Worm (Caenorhabditis elegans) whole organism, young adult: ENCODE measurements around the gene xpf-1.

ENCODE experiments used
- B0019.2 ChIP-seq: fragments of 200-800 bp; sonication (Bioruptor generic); conservative IDR thresholded peaks from 2 replicates; pipeline ENCODE4 v1.3.6; 2022; ENCODE audit warnings: missing genetic modification reagents, missing genetic modification characterization, missing compliant biosample characterization
- C17E4.6 ChIP-seq: fragments of 200-800 bp; sonication (Bioruptor generic); IDR thresholded peaks from 2 replicates; pipeline ENCODE4 v1.3.6; 2022; ENCODE audit warnings: missing genetic modification reagents, missing genetic modification characterization, missing compliant biosample characterization
- D2030.7 ChIP-seq: fragments of 200-800 bp; sonication (Bioruptor generic); IDR thresholded peaks from 2 replicates; pipeline ENCODE4 v1.3.6; 2022; ENCODE audit warnings: missing genetic modification reagents, missing genetic modification characterization, missing compliant biosample characterization
- F49E8.2 ChIP-seq: sonication (generic microtip); optimal IDR thresholded peaks from 3 replicates; lab custom pipeline; 2017; ENCODE audit warnings: missing genetic modification characterization, mild to moderate bottlenecking, missing compliant biosample characterization, antibody characterized with exemption, moderate library complexity; ENCODE audit not compliant: insufficient read depth
- K12H6.12 ChIP-seq: fragments of 200-800 bp; sonication (Bioruptor generic); optimal IDR thresholded peaks from 2 replicates; lab custom pipeline; 2018; ENCODE audit warnings: mild to moderate bottlenecking, missing genetic modification characterization, missing compliant biosample characterization
- T07F8.4 ChIP-seq: sonication (generic microtip); optimal IDR thresholded peaks from 2 replicates; lab custom pipeline; 2016; ENCODE audit warnings: mild to moderate bottlenecking, missing genetic modification characterization, moderate library complexity, missing compliant biosample characterization
- Y67H2A.10 ChIP-seq: fragments of 200-800 bp; sonication (Bioruptor generic); conservative IDR thresholded peaks from 2 replicates; pipeline ENCODE4 v1.3.6; 2022; ENCODE audit warnings: missing genetic modification reagents, missing genetic modification characterization, missing compliant biosample characterization
- aptf-2 ChIP-seq: fragments of 200-800 bp; sonication (Bioruptor generic); conservative IDR thresholded peaks from 2 replicates; pipeline ENCODE4 v1.3.6; 2022; ENCODE audit warnings: missing genetic modification reagents, missing genetic modification characterization, missing compliant biosample characterization
- attf-3 ChIP-seq: fragments of 200-800 bp; sonication (Bioruptor generic); conservative IDR thresholded peaks from 2 replicates; pipeline ENCODE4 v1.3.6; 2022; ENCODE audit warnings: missing genetic modification reagents, missing genetic modification characterization, missing compliant biosample characterization
- attf-5 ChIP-seq: fragments of 200-800 bp; sonication (Bioruptor generic); optimal IDR thresholded peaks from 2 replicates; lab custom pipeline; 2018; ENCODE audit warnings: mild to moderate bottlenecking, missing genetic modification characterization, missing compliant biosample characterization
- bed-2 ChIP-seq: fragments of 200-800 bp; sonication (Bioruptor generic); IDR thresholded peaks from 2 replicates; pipeline ENCODE4 v1.3.6; 2022; ENCODE audit warnings: missing genetic modification reagents, missing genetic modification characterization, missing compliant biosample characterization
- cebp-1 ChIP-seq, 2 experiments: fragments of 200-800 bp in 1 of 2; sonication (Bioruptor generic) in 1 of 2; sonication (generic microtip) in 1 of 2; IDR thresholded peaks in 1 of 2; optimal IDR thresholded peaks in 1 of 2; 2 replicates each; pipeline versions ENCODE4 v1.3.6 to Lab custom; 2017 to 2022; ENCODE audit warnings: missing compliant biosample characterization in 2 of 2, missing genetic modification characterization in 2 of 2, mild to moderate bottlenecking in 1 of 2, missing genetic modification reagents in 1 of 2, moderate library complexity in 1 of 2
- ceh-40 ChIP-seq: fragments of 200-800 bp; sonication (Bioruptor generic); IDR thresholded peaks from 2 replicates; pipeline ENCODE4 v1.3.6; 2022; ENCODE audit warnings: missing genetic modification characterization, missing compliant biosample characterization
- chd-7 ChIP-seq: sonication (generic microtip); optimal IDR thresholded peaks from 2 replicates; lab custom pipeline; 2016; ENCODE audit warnings: mild to moderate bottlenecking, missing genetic modification characterization, moderate library complexity, missing compliant biosample characterization
- dpl-1 ChIP-seq: fragments of 150-350 bp; optimal IDR thresholded peaks from 2 replicates; lab custom pipeline; 2014; ENCODE audit warnings: missing biosample characterization, missing genetic modification reagents, missing genetic modification characterization
- egl-44 ChIP-seq: fragments of 200-800 bp; sonication (Bioruptor generic); IDR thresholded peaks from 2 replicates; pipeline ENCODE4 v1.3.6; 2022; ENCODE audit warnings: missing genetic modification reagents, missing genetic modification characterization, missing compliant biosample characterization
- hmg-1.2 ChIP-seq: fragments of 200-800 bp; sonication (Bioruptor generic); IDR thresholded peaks from 2 replicates; pipeline ENCODE4 v1.3.6; 2022; ENCODE audit warnings: missing genetic modification reagents, missing genetic modification characterization, missing compliant biosample characterization
- hsf-1 ChIP-seq: fragments of 200-800 bp; sonication (Bioruptor generic); IDR thresholded peaks from 2 replicates; pipeline ENCODE4 v1.3.6; 2022; ENCODE audit warnings: missing genetic modification reagents, missing genetic modification characterization, missing compliant biosample characterization
- let-526 ChIP-seq: fragments of 200-800 bp; sonication (Bioruptor generic); IDR thresholded peaks from 2 replicates; pipeline ENCODE4 v1.3.6; 2022; ENCODE audit warnings: missing genetic modification reagents, missing genetic modification characterization, missing compliant biosample characterization
- lin-26 ChIP-seq: fragments of 200-800 bp; sonication (Bioruptor generic); IDR thresholded peaks from 2 replicates; pipeline ENCODE4 v1.3.6; 2022; ENCODE audit warnings: missing genetic modification reagents, missing genetic modification characterization, missing compliant biosample characterization
- lsl-1 ChIP-seq: fragments of 200-800 bp; sonication (Bioruptor generic); optimal IDR thresholded peaks from 2 replicates; lab custom pipeline; 2018; ENCODE audit warnings: mild to moderate bottlenecking, missing genetic modification characterization, moderate library complexity, missing compliant biosample characterization
- madf-3 ChIP-seq: fragments of 200-800 bp; sonication (Bioruptor generic); IDR thresholded peaks from 2 replicates; pipeline ENCODE4 v1.3.6; 2022; ENCODE audit warnings: missing genetic modification reagents, missing genetic modification characterization, missing compliant biosample characterization
- madf-6 ChIP-seq: fragments of 200-800 bp; sonication (Bioruptor generic); IDR thresholded peaks from 2 replicates; pipeline ENCODE4 v1.3.6; 2022; ENCODE audit warnings: missing genetic modification reagents, missing genetic modification characterization, missing compliant biosample characterization
- nhr-27 ChIP-seq: fragments of 200-800 bp; sonication (Bioruptor generic); optimal IDR thresholded peaks from 2 replicates; lab custom pipeline; 2018; ENCODE audit warnings: mild to moderate bottlenecking, missing genetic modification characterization, moderate library complexity, missing compliant biosample characterization
- pha-4 ChIP-seq: fragments of 150-350 bp; sonication (generic microtip); optimal IDR thresholded peaks from 2 replicates; lab custom pipeline; 2014; ENCODE audit warnings: missing biosample characterization, missing genetic modification reagents, missing genetic modification characterization
- sdz-38 ChIP-seq: sonication (generic microtip); optimal IDR thresholded peaks from 2 replicates; lab custom pipeline; 2016; ENCODE audit warnings: missing genotype, missing genetic modification characterization, missing compliant biosample characterization
- snpc-1.1 ChIP-seq: sonication (generic microtip); optimal IDR thresholded peaks from 2 replicates; lab custom pipeline; 2017; ENCODE audit warnings: missing genetic modification characterization, mild to moderate bottlenecking, missing compliant biosample characterization, antibody characterized with exemption, moderate library complexity, missing genotype, missing genetic modification reagents; ENCODE audit not compliant: insufficient read depth
- snpc-3.4 ChIP-seq: sonication (generic microtip); optimal IDR thresholded peaks from 2 replicates; lab custom pipeline; 2017; ENCODE audit warnings: missing genetic modification characterization, mild to moderate bottlenecking, missing compliant biosample characterization, antibody characterized with exemption, moderate library complexity, missing genotype, missing genetic modification reagents
- snpc-4 ChIP-seq, 5 experiments: fragments of 150-350 bp in 1 of 5; sonication (generic microtip) in 4 of 5; optimal IDR thresholded peaks; 2 replicates each; lab custom pipeline; 2014 to 2018; ENCODE audit warnings: missing genetic modification characterization in 5 of 5, missing biosample characterization in 3 of 5, antibody characterized with exemption in 2 of 5, mild to moderate bottlenecking in 2 of 5, missing compliant biosample characterization in 2 of 5, missing genotype in 2 of 5, moderate library complexity in 2 of 5, missing genetic modification reagents in 1 of 5
- tbp1 ChIP-seq: fragments of 200-800 bp; sonication (Bioruptor generic); optimal IDR thresholded peaks from 2 replicates; lab custom pipeline; 2018; ENCODE audit warnings: mild to moderate bottlenecking, missing genetic modification characterization, missing compliant biosample characterization
- unc-130 ChIP-seq: sonication (generic microtip); optimal IDR thresholded peaks from 2 replicates; lab custom pipeline; 2016; ENCODE audit warnings: missing genetic modification reagents, missing genetic modification characterization, missing compliant biosample characterization
- zfh-2 ChIP-seq: fragments of 200-800 bp; sonication (Bioruptor generic); conservative IDR thresholded peaks from 2 replicates; pipeline ENCODE4 v1.3.6; 2022; ENCODE audit warnings: missing genetic modification reagents, missing genetic modification characterization, missing compliant biosample characterization
- ztf-22 ChIP-seq: fragments of 200-800 bp; sonication (Bioruptor generic); optimal IDR thresholded peaks from 2 replicates; lab custom pipeline; 2018; ENCODE audit warnings: mild to moderate bottlenecking, missing genetic modification characterization, moderate library complexity, missing compliant biosample characterization
- ztf-26 ChIP-seq: sonication (generic microtip); optimal IDR thresholded peaks from 2 replicates; lab custom pipeline; 2017; ENCODE audit warnings: missing genetic modification characterization, missing compliant biosample characterization
- ztf-28 ChIP-seq: fragments of 200-800 bp; sonication (Bioruptor generic); IDR thresholded peaks from 2 replicates; pipeline ENCODE4 v1.3.6; 2022; ENCODE audit warnings: missing genetic modification reagents, missing genetic modification characterization, missing compliant biosample characterization

Gene xpf-1

DNA sequence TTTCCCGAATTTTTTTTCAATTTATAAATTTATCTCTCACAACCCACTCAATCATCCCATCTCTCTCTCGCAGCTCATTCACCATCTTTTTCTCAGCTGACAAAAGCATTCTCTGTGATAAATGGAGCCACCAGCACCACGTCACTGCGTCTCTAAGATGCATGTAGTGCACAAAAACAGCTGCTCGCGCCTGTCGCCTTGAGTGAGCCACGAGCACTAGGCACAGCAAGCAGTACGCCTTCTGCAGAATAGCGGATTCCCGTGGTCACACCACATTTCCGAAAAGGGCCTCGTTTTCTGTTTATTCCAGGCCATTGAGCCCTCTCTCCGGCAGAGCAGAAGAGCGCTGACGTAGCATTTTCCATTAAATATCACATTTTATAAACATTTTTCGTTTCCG is 17.6 kb downstream of the xpf-1 start, which contains the start of gene F13D12.10 (continued):
- no peak for TF ChIP-seq Y67H2A.10 (GFP tag; lab: Robert Waterston, UW)
- TF ChIP-seq tbp1 (GFP tag; lab: Kevin White, UChicago): no peak
- no peak for TF ChIP-seq ceh-40
- no peak for TF ChIP-seq pha-4 (tag; lab: Kevin White, UChicago)
- TF ChIP-seq chd-7: no peak
- TF ChIP-seq F49E8.2 (tag; lab: Kevin White, UChicago): no peak
- TF ChIP-seq egl-44 (GFP tag; lab: Robert Waterston, UW): no peak
- peak; percentile 75 for TF ChIP-seq zfh-2 (GFP tag; lab: Robert Waterston, UW)
- TF ChIP-seq let-526 (GFP tag; lab: Robert Waterston, UW): no peak
- no peak for TF ChIP-seq ztf-22 (GFP tag; lab: Kevin White, UChicago)
- no peak for TF ChIP-seq unc-130 (GFP tag; lab: Kevin White, UChicago)
- TF ChIP-seq, all 124 proteins: peak for 3

DNA sequence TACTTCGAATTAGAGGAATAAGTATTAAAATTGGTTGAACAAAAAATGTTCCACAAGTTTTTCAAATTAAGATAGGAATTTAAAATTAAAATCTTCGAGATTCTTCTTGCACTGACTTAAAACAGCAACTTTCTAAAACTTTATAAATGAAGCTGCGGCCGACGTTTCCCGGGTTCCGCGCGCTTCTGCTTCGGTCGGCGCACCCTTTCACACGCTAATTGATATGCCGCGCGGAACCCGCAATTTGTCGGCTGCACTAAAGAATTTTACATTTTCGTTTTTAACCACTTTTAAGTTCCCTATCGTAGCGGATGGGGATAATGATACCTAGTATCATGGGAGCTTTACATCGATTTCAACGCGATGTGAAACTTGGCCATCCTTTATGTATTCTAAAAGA is 18.8 kb downstream of the xpf-1 start:
- TF ChIP-seq cebp-1 (GFP tag; IDR thresholded peaks at IDR 0.05; lab: Robert Waterston, UW) (no peak), cebp-1 (tag; optimal IDR thresholded peaks at IDR 0.05; lab: Kevin White, UChicago) (no peak), lsl-1 (GFP tag; lab: Kevin White, UChicago) (no peak), hsf-1 (GFP tag; lab: Robert Waterston, UW) (no peak), madf-6 (GFP tag; lab: Robert Waterston, UW) (peak; percentile 6; the same call in 1 of the 2 replicates), B0019.2 (no peak), D2030.7 (GFP tag; lab: Robert Waterston, UW) (no peak), C17E4.6 (no peak), snpc-1.1 (tag; lab: Kevin White, UChicago) (peak; percentile 84), lin-26 (GFP tag; lab: Robert Waterston, UW) (no peak), ztf-22 (GFP tag; lab: Kevin White, UChicago) (no peak), nhr-27 (tag; lab: Kevin White, UChicago) (no peak), snpc-3.4 (tag; lab: Kevin White, UChicago) (peak; percentile 33), zfh-2 (GFP tag; lab: Robert Waterston, UW) (no peak), attf-5 (GFP tag; lab: Kevin White, UChicago) (no peak), aptf-2 (GFP tag; lab: Robert Waterston, UW) (no peak), T07F8.4 (tag; lab: Kevin White, UChicago) (no peak), K12H6.12 (tag; lab: Kevin White, UChicago) (no peak), bed-2 (GFP tag; lab: Robert Waterston, UW) (no peak), snpc-4 (GFP tag; optimal IDR thresholded peaks at IDR 0.05; lab: Kevin White, UChicago) (peak; percentile 79), snpc-4 (tag; optimal IDR thresholded peaks at IDR 0.05; lab: Kevin White, UChicago) (peak; percentile 57 to 96 (median 88)), dpl-1 (GFP tag; lab: Kevin White, UChicago) (no peak), tbp1 (GFP tag; lab: Kevin White, UChicago) (no peak), sdz-38 (tag; lab: Kevin White, UChicago) (no peak), madf-3 (GFP tag; lab: Robert Waterston, UW) (no peak), ztf-26 (tag; lab: Kevin White, UChicago) (no peak), hmg-1.2 (peak; percentile 56)

ce11 chrII:11719533-11719932 is 23.6 kb downstream of the xpf-1 start:
- TF ChIP-seq attf-3 (GFP tag; lab: Robert Waterston, UW) (peak; percentile 78), ztf-28 (GFP tag; lab: Robert Waterston, UW) (no peak)
